Fruit fly (Drosophila melanogaster) whole organism, adult: Measurements from ENCODE around the gene Ask1.

Experiments used
- CG11617 ChIP-seq: fragments of 200-800 bp; sonication (Bioruptor generic); optimal IDR thresholded peaks from 2 replicates; lab custom pipeline; 2017; ENCODE audit warnings: mild to moderate bottlenecking, missing biosample characterization, missing genetic modification reagents, missing genetic modification characterization
- CG12768 ChIP-seq: fragments of 200-800 bp; sonication (Bioruptor generic); optimal IDR thresholded peaks from 2 replicates; lab custom pipeline; 2017; ENCODE audit warnings: missing biosample characterization, missing genetic modification characterization, mild to moderate bottlenecking, moderate library complexity, missing genetic modification reagents
- CG14711 ChIP-seq: fragments of 200-800 bp; sonication (Bioruptor generic); optimal IDR thresholded peaks from 2 replicates; lab custom pipeline; 2018; ENCODE audit warnings: missing biosample characterization, mild to moderate bottlenecking, missing genetic modification characterization, moderate library complexity
- CG1620 ChIP-seq: fragments of 200-800 bp; sonication (Bioruptor generic); optimal IDR thresholded peaks from 2 replicates; lab custom pipeline; 2016; ENCODE audit warnings: missing biosample characterization, missing genetic modification characterization
- CG33017 ChIP-seq: fragments of 200-800 bp; sonication (Bioruptor generic); optimal IDR thresholded peaks from 2 replicates; lab custom pipeline; 2018; ENCODE audit warnings: missing biosample characterization, mild to moderate bottlenecking, missing genetic modification characterization, moderate library complexity
- CG5204 ChIP-seq: fragments of 200-800 bp; sonication (Bioruptor generic); optimal IDR thresholded peaks from 2 replicates; lab custom pipeline; 2016; ENCODE audit warnings: missing biosample characterization, missing genetic modification characterization
- CG7045 ChIP-seq: fragments of 200-800 bp; sonication (Bioruptor generic); optimal IDR thresholded peaks from 2 replicates; lab custom pipeline; 2017; ENCODE audit warnings: missing biosample characterization, mild to moderate bottlenecking, missing genetic modification characterization
- CG7101 ChIP-seq: fragments of 200-800 bp; sonication (Bioruptor generic); optimal IDR thresholded peaks from 2 replicates; lab custom pipeline; 2018; ENCODE audit warnings: missing biosample characterization, mild to moderate bottlenecking, missing genetic modification characterization, moderate library complexity
- Clk ChIP-seq: fragments of 200-800 bp; sonication (Bioruptor generic); optimal IDR thresholded peaks from 2 replicates; lab custom pipeline; 2017; ENCODE audit warnings: missing biosample characterization, missing genetic modification characterization
- Crg-1 ChIP-seq: fragments of 200-800 bp; sonication (Bioruptor generic); optimal IDR thresholded peaks from 2 replicates; lab custom pipeline; 2016; ENCODE audit warnings: missing biosample characterization, missing genetic modification characterization
- Hr96 ChIP-seq: fragments of 200-800 bp; sonication (Bioruptor generic); optimal IDR thresholded peaks from 2 replicates; lab custom pipeline; 2016; ENCODE audit warnings: missing biosample characterization, missing genetic modification characterization
- Mnt ChIP-seq: fragments of 200-800 bp; sonication (Bioruptor generic); optimal IDR thresholded peaks from 2 replicates; lab custom pipeline; 2016; ENCODE audit warnings: missing biosample characterization, mild to moderate bottlenecking, missing genetic modification characterization
- bab1 ChIP-seq: fragments of 200-800 bp; sonication (Bioruptor generic); optimal IDR thresholded peaks from 3 replicates; lab custom pipeline; 2019; ENCODE audit warnings: missing biosample characterization, mild to moderate bottlenecking, missing genetic modification characterization, moderate library complexity
- cic ChIP-seq: fragments of 200-800 bp; sonication (Bioruptor generic); optimal IDR thresholded peaks from 2 replicates; lab custom pipeline; 2017; ENCODE audit warnings: missing biosample characterization, mild to moderate bottlenecking, missing genetic modification characterization, moderate library complexity
- cnc ChIP-seq, 2 experiments: fragments of >200 bp; optimal IDR thresholded peaks; 2 replicates each; lab custom pipeline; 2017
- kay ChIP-seq: fragments of 200-800 bp; sonication (Bioruptor generic); peaks from one replicate; lab custom pipeline; 2016; ENCODE audit warnings: missing biosample characterization, missing genetic modification characterization, borderline replicate concordance
- ovo ChIP-seq: fragments of 200-800 bp; sonication (Bioruptor generic); optimal IDR thresholded peaks from 2 replicates; lab custom pipeline; 2016; ENCODE audit warnings: missing biosample characterization, missing genetic modification characterization
- pad ChIP-seq: fragments of 200-800 bp; sonication (Bioruptor generic); optimal IDR thresholded peaks from 3 replicates; lab custom pipeline; 2017; ENCODE audit warnings: missing biosample characterization, missing genetic modification characterization, mild to moderate bottlenecking, moderate library complexity, missing genetic modification reagents
- tj ChIP-seq: fragments of 200-800 bp; sonication (Bioruptor generic); optimal IDR thresholded peaks from 3 replicates; lab custom pipeline; 2017; ENCODE audit warnings: missing biosample characterization, mild to moderate bottlenecking, missing genetic modification characterization, moderate library complexity
- toe ChIP-seq: fragments of 200-800 bp; sonication (Bioruptor generic); optimal IDR thresholded peaks from 2 replicates; lab custom pipeline; 2016; ENCODE audit warnings: missing biosample characterization, missing genetic modification characterization

Ask1 gene

dm6 chr3R:19917739-19918138, 38.2 kb downstream of the Ask1 start, which contains the start of gene CG4465:
CG4465 (minus strand) TSS chr3R:19917839.
- TF ChIP-seq Mnt (GFP tag; lab: Kevin White, UChicago) (no peak), tj (no peak), kay (GFP tag; lab: Kevin White, UChicago) (no peak), bab1 (GFP tag; lab: Kevin White, UChicago) (no peak)

dm6 chr3R:19918207-19918606, 38.7 kb downstream of the Ask1 start, which contains the start of gene CG4770:
CG4770 (plus strand) TSS chr3R:19918507.
- no peak for TF ChIP-seq Clk
- TF ChIP-seq tj: no peak
- TF ChIP-seq CG12768: no peak
- no peak for TF ChIP-seq bab1 (GFP tag; lab: Kevin White, UChicago)
- TF ChIP-seq Mnt (GFP tag; lab: Kevin White, UChicago): no peak
- no peak for TF ChIP-seq CG1620
- TF ChIP-seq CG7045 (GFP tag; lab: Kevin White, UChicago): no peak
- TF ChIP-seq cic (GFP tag; lab: Kevin White, UChicago): no peak
- no peak for TF ChIP-seq Crg-1
- TF ChIP-seq pad (GFP tag; lab: Kevin White, UChicago): no peak
- TF ChIP-seq CG33017 (tag; lab: Kevin White, UChicago): no peak
- no peak for TF ChIP-seq ovo (GFP tag; lab: Kevin White, UChicago)
- TF ChIP-seq CG14711: no peak
- TF ChIP-seq CG5204 (GFP tag; lab: Kevin White, UChicago): no peak
- no peak for TF ChIP-seq CG11617 (GFP tag; lab: Kevin White, UChicago)
- no peak for TF ChIP-seq toe (GFP tag; lab: Kevin White, UChicago)
- no peak for TF ChIP-seq CG7101 (tag; lab: Kevin White, UChicago)
- TF ChIP-seq cnc (optimal IDR thresholded peaks at IDR 0.05; lab: Kevin White, UChicago): no peak
- no peak for TF ChIP-seq Hr96
- no peak for TF ChIP-seq kay (GFP tag; lab: Kevin White, UChicago)

- TF ChIP-seq Hr96 (peak; percentile 47), CG11617 (GFP tag; lab: Kevin White, UChicago) (peak; percentile 54), cnc (optimal IDR thresholded peaks at IDR 0.05; lab: Kevin White, UChicago) (no peak), CG7045 (GFP tag; lab: Kevin White, UChicago) (peak; percentile 92), ovo (GFP tag; lab: Kevin White, UChicago) (peak; percentile 71), CG14711 (peak; percentile 33), CG12768 (peak; percentile 66), Clk (peak; percentile 40), toe (GFP tag; lab: Kevin White, UChicago) (peak; percentile 75), Crg-1 (peak; percentile 85), CG5204 (GFP tag; lab: Kevin White, UChicago) (peak; percentile 12), bab1 (GFP tag; lab: Kevin White, UChicago) (no peak), pad (GFP tag; lab: Kevin White, UChicago) (peak; percentile 43), kay (GFP tag; lab: Kevin White, UChicago) (peak; percentile 96), tj (no peak), CG7101 (tag; lab: Kevin White, UChicago) (peak; percentile 79), CG33017 (tag; lab: Kevin White, UChicago) (peak; percentile 67), CG1620 (peak; percentile 38), cic (GFP tag; lab: Kevin White, UChicago) (peak; percentile 84), Mnt (GFP tag; lab: Kevin White, UChicago) (peak; percentile 35)
Observed at dm6 chr3R:19924331-19924730, 44.8 kb downstream of the Ask1 start.

- TF ChIP-seq pad (GFP tag; lab: Kevin White, UChicago) (no peak), toe (GFP tag; lab: Kevin White, UChicago) (no peak), ovo (GFP tag; lab: Kevin White, UChicago) (no peak), CG7101 (tag; lab: Kevin White, UChicago) (no peak)
Observed at dm6 chr3R:19925271-19925670, 45.8 kb downstream of the Ask1 start, which contains the start of gene CG4462. CG4462 (minus strand) TSS chr3R:19925371.

DNA sequence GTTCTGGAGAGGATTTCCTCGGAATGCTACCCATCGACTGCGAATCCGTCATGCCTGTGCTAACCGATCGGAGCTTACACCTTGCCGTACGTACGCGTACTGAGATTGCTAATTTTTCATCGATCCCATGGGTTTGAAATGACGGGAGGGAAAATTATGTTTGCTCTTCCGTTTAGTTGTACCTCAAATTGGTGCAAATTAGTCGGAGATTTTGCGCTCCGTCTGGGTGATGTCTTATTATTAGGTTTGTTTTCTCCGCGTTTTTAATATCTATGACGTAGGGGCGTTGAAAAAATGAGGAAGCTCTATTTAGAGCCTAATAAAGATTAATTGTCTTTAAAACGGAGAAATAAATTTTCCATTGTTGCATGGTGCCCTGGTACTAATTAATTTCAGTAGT, 49.0 kb downstream of the Ask1 start, which contains the start of gene CG4459:
TSS of gene CG4459 (minus strand) at position 101 of the 400 bp plus-strand sequence.
- no peak for TF ChIP-seq Crg-1
- no peak for TF ChIP-seq kay (GFP tag; lab: Kevin White, UChicago)
- TF ChIP-seq Hr96: no peak
- no peak for TF ChIP-seq toe (GFP tag; lab: Kevin White, UChicago)

- no peak for TF ChIP-seq ovo (GFP tag; lab: Kevin White, UChicago)
- TF ChIP-seq toe (GFP tag; lab: Kevin White, UChicago): no peak
- no peak for TF ChIP-seq CG11617 (GFP tag; lab: Kevin White, UChicago)
- no peak for TF ChIP-seq pad (GFP tag; lab: Kevin White, UChicago)
- no peak for TF ChIP-seq CG12768
Observed at dm6 chr3R:19930913-19931706, 51.6 kb downstream of the Ask1 start.

dm6 chr3R:19932169-19932568, 52.6 kb downstream of the Ask1 start:
- no peak for TF ChIP-seq pad (GFP tag; lab: Kevin White, UChicago)
- no peak for TF ChIP-seq CG14711
- TF ChIP-seq CG12768: no peak
- no peak for TF ChIP-seq CG33017 (tag; lab: Kevin White, UChicago)
- no peak for TF ChIP-seq ovo (GFP tag; lab: Kevin White, UChicago)
- TF ChIP-seq CG5204 (GFP tag; lab: Kevin White, UChicago): no peak
- no peak for TF ChIP-seq Mnt (GFP tag; lab: Kevin White, UChicago)
- no peak for TF ChIP-seq Crg-1
- TF ChIP-seq CG7045 (GFP tag; lab: Kevin White, UChicago): no peak
- no peak for TF ChIP-seq bab1 (GFP tag; lab: Kevin White, UChicago)
